Fruit fly (Drosophila melanogaster): ENCODE measurements around the gene Or33c.

Gene Or33c

DNA sequence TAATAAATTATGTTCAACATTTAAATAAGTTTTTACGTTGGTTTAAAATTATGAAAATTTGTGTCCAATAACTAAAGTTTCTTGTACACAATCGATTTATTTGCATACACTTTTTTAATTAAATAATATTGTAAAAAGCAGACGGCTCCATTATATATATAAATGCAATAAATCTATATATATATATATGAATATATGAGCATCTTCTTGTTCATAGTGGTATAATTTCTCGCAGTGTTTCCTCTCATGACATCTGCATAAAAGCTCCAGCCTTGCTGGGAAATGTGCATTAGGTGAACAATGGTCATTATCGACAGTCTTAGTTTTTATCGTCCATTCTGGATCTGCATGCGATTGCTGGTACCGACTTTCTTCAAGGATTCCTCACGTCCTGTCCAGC lies at the start of gene Or33c:
Gene Or33c (plus strand): TSS at position 301 of the 400 bp plus-strand sequence.
- TF ChIP-seq CG17801 (GFP tag; optimal IDR thresholded peaks at IDR 0.05; ENCODE audit: partially characterized antibody), result no peak

dm6 chr2L:11893269-11893668 lies 44.5 kb upstream of the Or33c start:
- no peak for TF ChIP-seq CG17801 (GFP tag; optimal IDR thresholded peaks at IDR 0.05; ENCODE audit: partially characterized antibody)

DNA sequence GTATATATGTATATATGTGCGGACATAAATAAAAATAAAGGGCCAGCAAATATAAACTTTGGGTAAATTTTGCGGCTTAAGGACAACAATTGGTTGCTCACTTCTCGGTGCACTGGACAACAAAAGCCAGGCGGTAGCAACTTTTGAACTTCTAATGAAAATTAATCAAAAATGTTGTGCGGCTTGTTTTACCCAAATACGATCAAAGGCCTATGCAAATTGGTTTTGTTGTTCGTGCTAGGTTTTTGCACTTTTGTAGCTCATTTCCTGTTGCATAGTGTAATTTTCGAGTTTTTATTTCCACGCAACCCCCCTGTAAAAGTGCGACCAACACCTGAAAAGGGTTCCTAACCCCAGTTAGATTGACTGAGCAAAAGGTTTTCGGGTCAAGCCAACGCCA lies 35.3 kb upstream of the Or33c start:
- no peak for TF ChIP-seq CG17801 (GFP tag; optimal IDR thresholded peaks at IDR 0.05; ENCODE audit: partially characterized antibody)

DNA sequence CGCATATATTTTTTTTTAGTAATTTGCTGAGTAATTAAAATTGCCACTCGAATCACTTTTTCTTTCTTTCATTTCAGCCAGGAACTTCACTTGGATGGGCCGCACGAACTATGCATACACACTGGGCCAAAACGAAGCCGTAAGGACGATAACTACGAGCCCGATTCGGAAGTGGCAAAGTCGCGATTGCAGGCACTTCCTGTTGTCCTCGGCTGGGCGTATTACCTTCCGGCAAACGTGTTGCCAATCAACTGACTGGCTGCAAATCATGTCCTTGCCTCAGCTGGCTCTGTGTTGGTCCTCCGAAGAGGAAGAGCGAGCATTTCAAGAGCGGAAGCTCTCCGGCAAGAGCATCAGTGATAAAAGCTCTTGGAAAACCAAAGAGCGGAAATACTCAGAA lies 34.4 kb upstream of the Or33c start:
- TF ChIP-seq CG17801 (GFP tag; optimal IDR thresholded peaks at IDR 0.05; ENCODE audit: partially characterized antibody), result no peak

dm6 chr2L:11904181-11904580 lies 33.6 kb upstream of the Or33c start:
- no peak for TF ChIP-seq CG17801 (GFP tag; optimal IDR thresholded peaks at IDR 0.05; ENCODE audit: partially characterized antibody)

dm6 chr2L:11928464-11928863 lies 9.3 kb upstream of the Or33c start, which contains the start of gene Pde1c:
Gene Pde1c (minus strand): TSS chr2L:11928572.
- no peak for TF ChIP-seq CG17801 (GFP tag; optimal IDR thresholded peaks at IDR 0.05; ENCODE audit: partially characterized antibody)

dm6 chr2L:11931603-11932002 lies 6.2 kb upstream of the Or33c start:
- TF ChIP-seq CG17801 (GFP tag; optimal IDR thresholded peaks at IDR 0.05; ENCODE audit: partially characterized antibody), result no peak

dm6 chr2L:11934205-11934604 lies 3.6 kb upstream of the Or33c start, which contains the start of gene Or33a:
Gene Or33a (plus strand): TSS chr2L:11934505.
- TF ChIP-seq CG17801 (GFP tag; optimal IDR thresholded peaks at IDR 0.05; ENCODE audit: partially characterized antibody), result no peak

dm6 chr2L:11935881-11936280 lies 1.9 kb upstream of the Or33c start, which contains the start of gene Or33b:
Gene Or33b (plus strand): TSS chr2L:11936181.
- TF ChIP-seq CG17801 (GFP tag; optimal IDR thresholded peaks at IDR 0.05; ENCODE audit: partially characterized antibody), result no peak

- no peak for TF ChIP-seq CG17801 (GFP tag; optimal IDR thresholded peaks at IDR 0.05; ENCODE audit: partially characterized antibody)
These were observed 2.9 kb downstream of the Or33c start for dm6 chr2L:11940620-11941019.

DNA sequence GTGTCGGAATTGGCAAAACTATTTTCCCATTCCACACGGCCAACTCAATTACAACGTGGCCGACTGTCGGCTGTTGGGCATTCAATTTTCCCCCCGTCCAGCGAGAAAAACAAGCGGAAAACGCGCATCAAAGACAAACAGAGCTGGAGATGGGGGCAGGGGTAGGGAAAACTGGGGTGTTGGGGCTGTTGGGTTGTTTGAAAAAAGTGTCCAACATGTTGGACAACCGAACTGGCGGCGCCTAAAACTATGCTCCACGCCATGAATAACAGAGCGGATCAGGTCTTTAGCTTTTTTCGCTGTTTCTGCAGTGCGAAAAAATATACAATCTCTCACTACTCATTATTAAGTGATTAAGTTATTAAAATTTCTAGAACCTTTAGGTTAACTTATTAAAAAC lies 4.5 kb downstream of the Or33c start:
- no peak for TF ChIP-seq CG17801 (GFP tag; optimal IDR thresholded peaks at IDR 0.05; ENCODE audit: partially characterized antibody)

dm6 chr2L:11942826-11943225 lies 5.1 kb downstream of the Or33c start:
- TF ChIP-seq CG17801 (GFP tag; optimal IDR thresholded peaks at IDR 0.05; ENCODE audit: partially characterized antibody), result no peak

DNA sequence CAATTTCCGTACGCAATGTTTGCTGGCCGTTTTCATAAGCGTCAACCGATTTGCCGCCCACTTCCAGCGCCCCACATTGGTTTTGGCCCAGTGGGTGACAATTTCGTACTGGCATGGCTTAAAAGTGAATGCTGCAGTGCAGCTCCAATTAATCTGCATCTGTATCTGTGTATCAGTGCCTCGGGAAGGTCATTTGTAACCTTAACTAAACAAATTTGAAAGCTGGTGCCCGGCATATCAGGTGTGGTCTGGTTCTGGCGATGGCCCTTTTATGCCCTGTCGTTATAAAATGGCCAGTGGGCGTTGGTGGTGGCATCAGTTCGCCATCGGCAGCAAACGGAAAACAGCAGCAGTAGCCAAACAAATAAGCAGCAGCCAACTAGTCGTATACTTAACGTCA lies 6.1 kb downstream of the Or33c start, which contains the start of gene Crys:
Gene Crys (plus strand): TSS at position 301 of the 400 bp plus-strand sequence.
- no peak for TF ChIP-seq CG17801 (GFP tag; optimal IDR thresholded peaks at IDR 0.05; ENCODE audit: partially characterized antibody)

dm6 chr2L:11947641-11948040 lies 9.9 kb downstream of the Or33c start, which contains the start of gene CG16964:
Gene CG16964 (plus strand): TSS chr2L:11947941.
- no peak for TF ChIP-seq CG17801 (GFP tag; optimal IDR thresholded peaks at IDR 0.05; ENCODE audit: partially characterized antibody)

DNA sequence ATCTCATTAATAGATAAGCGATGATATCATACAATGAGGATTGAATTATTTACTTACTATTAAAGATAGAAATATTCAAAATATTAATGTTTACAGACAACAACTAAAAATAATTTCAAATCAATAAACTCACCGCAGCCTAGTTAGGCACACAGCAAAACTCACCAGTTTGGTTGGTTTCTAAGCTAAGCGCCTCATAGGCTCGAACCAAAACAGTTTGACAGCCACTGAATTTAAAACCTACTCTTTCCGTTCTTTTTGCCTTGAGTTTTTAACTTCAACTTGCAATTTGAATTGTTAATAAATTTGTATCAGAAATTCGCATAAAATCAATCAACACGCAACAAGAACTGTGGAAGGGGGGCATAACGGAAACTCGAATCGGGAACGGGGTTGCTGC lies 10.7 kb downstream of the Or33c start:
- no peak for TF ChIP-seq CG17801 (GFP tag; optimal IDR thresholded peaks at IDR 0.05; ENCODE audit: partially characterized antibody)

dm6 chr2L:11949917-11950316 lies 12.1 kb downstream of the Or33c start:
- no peak for TF ChIP-seq CG17801 (GFP tag; optimal IDR thresholded peaks at IDR 0.05; ENCODE audit: partially characterized antibody)

DNA sequence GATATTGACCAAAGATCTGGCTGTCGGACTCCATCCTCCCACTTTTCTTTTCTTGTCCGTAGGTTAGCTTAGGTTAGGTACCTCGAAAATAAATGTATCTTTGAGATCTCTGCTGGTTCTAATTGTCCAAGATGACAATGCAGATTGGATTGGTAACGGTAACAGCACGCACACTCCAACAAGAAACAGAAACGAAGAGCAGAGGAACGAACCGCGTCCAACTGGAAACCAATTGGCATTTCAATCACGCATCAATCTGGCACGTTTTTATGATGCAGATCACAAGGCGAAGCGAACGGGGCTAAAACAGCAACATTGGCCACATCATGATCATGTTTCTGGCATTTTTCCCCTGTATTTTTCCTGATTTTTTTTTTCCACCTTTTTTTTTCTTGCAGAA lies 18.1 kb downstream of the Or33c start:
- TF ChIP-seq CG17801 (GFP tag; optimal IDR thresholded peaks at IDR 0.05; ENCODE audit: partially characterized antibody), result no peak

Measured in ovary, adult (tissue).